Worm (Caenorhabditis elegans) whole organism, early embryonic: ENCODE data around the gene srd-29.

Source experiments
- B0310.2 ChIP-seq: sonication (generic microtip); optimal IDR thresholded peaks from 2 replicates; lab custom pipeline; 2016; ENCODE audit warnings: mild to moderate bottlenecking, missing genetic modification characterization, missing compliant biosample characterization
- F13C5.2 ChIP-seq: sonication (generic microtip); optimal IDR thresholded peaks from 2 replicates; lab custom pipeline; 2017; ENCODE audit warnings: mild to moderate bottlenecking, missing genetic modification characterization, inconsistent platforms, missing compliant biosample characterization
- aly-1 ChIP-seq: sonication (generic microtip); optimal IDR thresholded peaks from 2 replicates; lab custom pipeline; 2016; ENCODE audit warnings: missing genetic modification characterization, missing compliant biosample characterization
- ama-1 ChIP-seq: fragments of 150-350 bp; optimal IDR thresholded peaks from 2 replicates; lab custom pipeline; 2014
- ceh-13 ChIP-seq: fragments of 200-800 bp; sonication (Bioruptor generic); optimal IDR thresholded peaks from 2 replicates; lab custom pipeline; 2018; ENCODE audit warnings: mild to moderate bottlenecking, missing genetic modification characterization, missing compliant biosample characterization
- ceh-36 ChIP-seq: sonication (generic microtip); optimal IDR thresholded peaks from 2 replicates; lab custom pipeline; 2016; ENCODE audit warnings: missing genetic modification characterization, inconsistent platforms, missing compliant biosample characterization
- ets-7 ChIP-seq: sonication (generic microtip); optimal IDR thresholded peaks from 2 replicates; lab custom pipeline; 2016; ENCODE audit warnings: missing genotype, missing genetic modification characterization, missing compliant biosample characterization
- flt-1 ChIP-seq: fragments of 200-800 bp; sonication (Bioruptor generic); IDR thresholded peaks from 2 replicates; pipeline ENCODE4 v1.3.6; 2022; ENCODE audit warnings: missing genetic modification characterization, missing compliant biosample characterization
- hmbx-1 ChIP-seq: sonication (generic microtip); optimal IDR thresholded peaks from 2 replicates; lab custom pipeline; 2016; ENCODE audit warnings: mild to moderate bottlenecking, missing genetic modification characterization, missing compliant biosample characterization
- hmg-4 ChIP-seq: fragments of 200-800 bp; sonication (Bioruptor generic); optimal IDR thresholded peaks from 2 replicates; lab custom pipeline; 2018; ENCODE audit warnings: mild to moderate bottlenecking, missing genetic modification characterization, missing compliant biosample characterization
- hnd-1 ChIP-seq: sonication (generic microtip); optimal IDR thresholded peaks from 2 replicates; lab custom pipeline; 2016; ENCODE audit warnings: missing genetic modification characterization, missing compliant biosample characterization
- pes-1 ChIP-seq: fragments of 200-800 bp; sonication (Bioruptor generic); IDR thresholded peaks from 2 replicates; pipeline ENCODE4 v1.3.6; 2022; ENCODE audit warnings: missing genetic modification reagents, missing genetic modification characterization, missing compliant biosample characterization
- scrt-1 ChIP-seq: fragments of 200-800 bp; sonication (Bioruptor generic); IDR thresholded peaks from 2 replicates; pipeline ENCODE4 v1.3.6; 2022; ENCODE audit warnings: missing genetic modification characterization, missing compliant biosample characterization
- sea-1 ChIP-seq: fragments of 200-800 bp; sonication (Bioruptor generic); conservative IDR thresholded peaks from 2 replicates; pipeline ENCODE4 v1.3.6; 2022; ENCODE audit warnings: missing genetic modification characterization, missing compliant biosample characterization
- tbx-11 ChIP-seq: fragments of 200-800 bp; sonication (Bioruptor generic); IDR thresholded peaks from 2 replicates; pipeline ENCODE4 v1.3.6; 2022; ENCODE audit warnings: missing genetic modification characterization, missing compliant biosample characterization
- tbx-37 ChIP-seq: fragments of 200-800 bp; sonication (Bioruptor generic); conservative IDR thresholded peaks from 2 replicates; pipeline ENCODE4 v1.3.6; 2022; ENCODE audit warnings: missing genetic modification reagents, missing genetic modification characterization, missing compliant biosample characterization
- tra-4 ChIP-seq: sonication (generic microtip); optimal IDR thresholded peaks from 2 replicates; lab custom pipeline; 2017; ENCODE audit warnings: missing genetic modification characterization, missing compliant biosample characterization

Gene srd-29

ce11 chrV:7643416-7643815, 7.8 kb downstream of the srd-29 start, which contains the start of gene F07C4.11:
Gene F07C4.11 (minus strand): TSS chrV:7643516.
- TF ChIP-seq tbx-37 (GFP tag; lab: Robert Waterston, UW), result no peak
- no peak for TF ChIP-seq scrt-1 (GFP tag; lab: Robert Waterston, UW)
- no peak for TF ChIP-seq pes-1 (GFP tag; lab: Robert Waterston, UW)
- TF ChIP-seq flt-1, result no peak
- TF ChIP-seq tra-4, result no peak
- no peak for TF ChIP-seq ceh-36 (tag; lab: Kevin White, UChicago)
- no peak for TF ChIP-seq hmg-4
- no peak for TF ChIP-seq ama-1 (lab: Kevin White, UChicago)
- TF ChIP-seq hnd-1 (tag; lab: Kevin White, UChicago), result no peak
- TF ChIP-seq tbx-11 (GFP tag; lab: Robert Waterston, UW), result no peak
- TF ChIP-seq F13C5.2, result no peak
- TF ChIP-seq ets-7 (tag; lab: Kevin White, UChicago), result no peak
- TF ChIP-seq hmbx-1 (tag; lab: Kevin White, UChicago), result no peak
- no peak for TF ChIP-seq aly-1 (tag; lab: Kevin White, UChicago)
- no peak for TF ChIP-seq B0310.2 (tag; lab: Kevin White, UChicago)
- no peak for TF ChIP-seq ceh-13 (GFP tag; lab: Kevin White, UChicago)
- no peak for TF ChIP-seq sea-1

ce11 chrV:7645454-7645853, 9.9 kb downstream of the srd-29 start, which contains the start of gene str-47:
Gene str-47 (plus strand): TSS chrV:7645754.
- TF ChIP-seq flt-1, result no peak
- TF ChIP-seq ets-7 (tag; lab: Kevin White, UChicago), result no peak
- no peak for TF ChIP-seq B0310.2 (tag; lab: Kevin White, UChicago)
- TF ChIP-seq ama-1 (lab: Kevin White, UChicago), result no peak

ce11 chrV:7647147-7647546, 11.6 kb downstream of the srd-29 start:
- TF ChIP-seq flt-1 (no peak), tbx-11 (GFP tag; lab: Robert Waterston, UW) (no peak), hmg-4 (no peak)

- TF ChIP-seq ceh-36 (tag; lab: Kevin White, UChicago), result no peak
- no peak for TF ChIP-seq pes-1 (GFP tag; lab: Robert Waterston, UW)
- no peak for TF ChIP-seq ets-7 (tag; lab: Kevin White, UChicago)
- no peak for TF ChIP-seq scrt-1 (GFP tag; lab: Robert Waterston, UW)
- no peak for TF ChIP-seq tbx-37 (GFP tag; lab: Robert Waterston, UW)
- TF ChIP-seq ama-1 (lab: Kevin White, UChicago), result no peak
- TF ChIP-seq hmbx-1 (tag; lab: Kevin White, UChicago), result no peak
- no peak for TF ChIP-seq hnd-1 (tag; lab: Kevin White, UChicago)
- no peak for TF ChIP-seq tbx-11 (GFP tag; lab: Robert Waterston, UW)
- no peak for TF ChIP-seq B0310.2 (tag; lab: Kevin White, UChicago)
- no peak for TF ChIP-seq aly-1 (tag; lab: Kevin White, UChicago)
- TF ChIP-seq hmg-4, result no peak
Observed at ce11 chrV:7649963-7650362, 14.4 kb downstream of the srd-29 start.

ce11 chrV:7651757-7652156, 16.2 kb downstream of the srd-29 start, which contains the start of gene srh-234:
Gene srh-234 (minus strand): TSS chrV:7651857.
- no peak for TF ChIP-seq ceh-13 (GFP tag; lab: Kevin White, UChicago)
- TF ChIP-seq F13C5.2, result no peak
- no peak for TF ChIP-seq hnd-1 (tag; lab: Kevin White, UChicago)
- no peak for TF ChIP-seq tbx-37 (GFP tag; lab: Robert Waterston, UW)
- TF ChIP-seq sea-1, result no peak
- no peak for TF ChIP-seq scrt-1 (GFP tag; lab: Robert Waterston, UW)
- TF ChIP-seq tbx-11 (GFP tag; lab: Robert Waterston, UW), result no peak
- TF ChIP-seq hmbx-1 (tag; lab: Kevin White, UChicago), result no peak
- no peak for TF ChIP-seq flt-1
- no peak for TF ChIP-seq aly-1 (tag; lab: Kevin White, UChicago)
- no peak for TF ChIP-seq hmg-4
- TF ChIP-seq tra-4, result no peak
- TF ChIP-seq ets-7 (tag; lab: Kevin White, UChicago), result no peak
- no peak for TF ChIP-seq ama-1 (lab: Kevin White, UChicago)
- no peak for TF ChIP-seq pes-1 (GFP tag; lab: Robert Waterston, UW)

- TF ChIP-seq scrt-1 (GFP tag; lab: Robert Waterston, UW) (no peak), ceh-36 (tag; lab: Kevin White, UChicago) (no peak), ceh-13 (GFP tag; lab: Kevin White, UChicago) (no peak), hnd-1 (tag; lab: Kevin White, UChicago) (no peak), tbx-37 (GFP tag; lab: Robert Waterston, UW) (no peak), hmbx-1 (tag; lab: Kevin White, UChicago) (no peak)
Observed at ce11 chrV:7653567-7653966, 18.0 kb downstream of the srd-29 start, which contains the start of gene srh-200. Gene srh-200 (minus strand): TSS chrV:7653667.

- TF ChIP-seq hmg-4, result no peak
- TF ChIP-seq ets-7 (tag; lab: Kevin White, UChicago), result no peak
- no peak for TF ChIP-seq pes-1 (GFP tag; lab: Robert Waterston, UW)
- TF ChIP-seq B0310.2 (tag; lab: Kevin White, UChicago), result no peak
- TF ChIP-seq flt-1, result no peak
- TF ChIP-seq tra-4, result no peak
- TF ChIP-seq ceh-36 (tag; lab: Kevin White, UChicago), result no peak
- no peak for TF ChIP-seq ama-1 (lab: Kevin White, UChicago)
- no peak for TF ChIP-seq hnd-1 (tag; lab: Kevin White, UChicago)
- TF ChIP-seq tbx-37 (GFP tag; lab: Robert Waterston, UW), result no peak
- TF ChIP-seq scrt-1 (GFP tag; lab: Robert Waterston, UW), result no peak
- TF ChIP-seq ceh-13 (GFP tag; lab: Kevin White, UChicago), result no peak
- no peak for TF ChIP-seq aly-1 (tag; lab: Kevin White, UChicago)
- TF ChIP-seq F13C5.2, result no peak
- TF ChIP-seq tbx-11 (GFP tag; lab: Robert Waterston, UW), result no peak
- no peak for TF ChIP-seq hmbx-1 (tag; lab: Kevin White, UChicago)
- no peak for TF ChIP-seq sea-1
Observed at ce11 chrV:7667940-7668339, 32.4 kb downstream of the srd-29 start, which contains the start of gene C12D5.5. Gene C12D5.5 (plus strand): TSS chrV:7668240.
